Worm (Caenorhabditis elegans): ENCODE results near the gene nlp-68.

Gene nlp-68

DNA sequence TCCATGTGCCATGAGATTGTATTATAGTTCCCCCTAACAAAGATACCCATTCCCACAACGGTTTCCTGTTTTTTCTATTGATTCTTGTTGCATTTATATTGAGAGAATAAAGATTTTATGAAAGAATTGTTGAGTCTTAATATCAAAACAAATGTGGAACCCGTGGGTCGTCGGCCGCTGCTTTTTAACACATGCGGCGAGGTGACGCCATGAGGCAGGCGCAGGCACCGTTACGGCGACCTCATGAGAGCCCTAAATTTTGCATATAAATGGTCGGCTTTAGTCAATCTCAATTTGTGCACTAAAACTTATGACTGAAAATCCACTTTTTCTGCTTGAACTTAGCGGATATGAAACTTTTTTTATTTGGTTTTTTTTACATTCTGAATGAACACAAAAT, 1.4 kb downstream of the nlp-68 start (continued):
- TF ChIP-seq F22D6.2 (tag; optimal IDR thresholded peaks at IDR 0.05) (no peak), zim-3 (tag; optimal IDR thresholded peaks at IDR 0.05) (no peak), ztf-26 (tag; optimal IDR thresholded peaks at IDR 0.05) (peak; percentile 62), aptf-3 (GFP tag; IDR thresholded peaks at IDR 0.05) (no peak), dox-1 (GFP tag; IDR thresholded peaks at IDR 0.05) (peak; percentile 17; the same call in 1 of the 2 replicates), mel-28 (tag; optimal IDR thresholded peaks at IDR 0.05; ENCODE audit: borderline replicate concordance) (no peak), nhr-90 (tag; optimal IDR thresholded peaks at IDR 0.05) (peak; percentile 26), tbx-9 (tag; optimal IDR thresholded peaks at IDR 0.05; ENCODE audit: borderline replicate concordance) (no peak), chd-7 (tag; optimal IDR thresholded peaks at IDR 0.05) (no peak), K12H6.12 (tag; optimal IDR thresholded peaks at IDR 0.05) (no peak), ztf-25 (GFP tag; IDR thresholded peaks at IDR 0.05) (no peak), hrde-1 (tag; optimal IDR thresholded peaks at IDR 0.05; ENCODE audit: borderline replicate concordance) (no peak), ZK185.1 (tag; optimal IDR thresholded peaks at IDR 0.05; ENCODE audit: poor library complexity, severe bottlenecking) (no peak), C06A6.2 (GFP tag; conservative IDR thresholded peaks at IDR 0.05) (no peak), lin-35 (GFP tag; optimal IDR thresholded peaks at IDR 0.05) (no peak), snpc-3.4 (tag; optimal IDR thresholded peaks at IDR 0.05) (no peak), egrh-3 (GFP tag; IDR thresholded peaks at IDR 0.05) (no peak), snpc-1.3 (tag; optimal IDR thresholded peaks at IDR 0.05; ENCODE audit: insufficient read depth) (no peak), B0035.1 (tag; optimal IDR thresholded peaks at IDR 0.05) (no peak), xnd-1 (tag; optimal IDR thresholded peaks at IDR 0.05) (no peak), nfyb-1 (GFP tag; IDR thresholded peaks at IDR 0.05) (no peak), zfh-2 (GFP tag; conservative IDR thresholded peaks at IDR 0.05) (no peak), Y67H2A.10 (GFP tag; conservative IDR thresholded peaks at IDR 0.05) (no peak), F33H1.4 (GFP tag; IDR thresholded peaks at IDR 0.05) (no peak), F57A8.1 (GFP tag; optimal IDR thresholded peaks at IDR 0.05) (no peak), Y56A3A.18 (GFP tag; IDR thresholded peaks at IDR 0.05) (0 out of 2 replicates have a peak, but pooled peaks have one; percentile 58), fkh-3 (tag; optimal IDR thresholded peaks at IDR 0.05) (no peak), lin-26 (GFP tag; IDR thresholded peaks at IDR 0.05) (0 out of 2 replicates have a peak, but pooled peaks have one; percentile 21), madf-10 (tag; optimal IDR thresholded peaks at IDR 0.05) (no peak), ceh-40 (GFP tag; IDR thresholded peaks at IDR 0.05) (no peak), Y79H2A.3 (GFP tag; conservative IDR thresholded peaks at IDR 0.05) (no peak), F52B5.7 (tag; optimal IDR thresholded peaks at IDR 0.05) (no peak), pbrm-1 (GFP tag; IDR thresholded peaks at IDR 0.05) (0 out of 2 replicates have a peak, but pooled peaks have one; percentile 14), somi-1 (GFP tag; optimal IDR thresholded peaks at IDR 0.05) (no peak), ztf-6 (GFP tag; IDR thresholded peaks at IDR 0.05) (no peak), T07F8.4 (tag; optimal IDR thresholded peaks at IDR 0.05) (no peak), sdz-38 (tag; optimal IDR thresholded peaks at IDR 0.05) (no peak), B0019.2 (GFP tag; conservative IDR thresholded peaks at IDR 0.05) (no peak), cebp-1 (GFP tag; IDR thresholded peaks at IDR 0.05) (no peak), cebp-1 (tag; optimal IDR thresholded peaks at IDR 0.05) (peak; percentile 37), lsy-27 (tag; optimal IDR thresholded peaks at IDR 0.05; ENCODE audit: borderline replicate concordance, insufficient read depth) (no peak), pha-4 (tag; optimal IDR thresholded peaks at IDR 0.05) (no peak), hsf-1 (GFP tag; IDR thresholded peaks at IDR 0.05) (no peak), hlh-12 (tag; optimal IDR thresholded peaks at IDR 0.05) (no peak), ceh-79 (tag; optimal IDR thresholded peaks at IDR 0.05) (no peak), Y95B8A.8 (GFP tag; IDR thresholded peaks at IDR 0.05) (no peak), mcd-1 (GFP tag; IDR thresholded peaks at IDR 0.05) (peak; percentile 36; the same call in 1 of the 2 replicates), egl-18 (GFP tag; IDR thresholded peaks at IDR 0.05) (no peak), hmg-1.2 (GFP tag; IDR thresholded peaks at IDR 0.05) (peak; percentile 5; the same call in 1 of the 2 replicates)
